Worm (Caenorhabditis elegans): ENCODE measurements around the gene hda-11.

- TF ChIP-seq ama-1 (optimal IDR thresholded peaks at IDR 0.05) (no peak), hmbx-1 (tag; optimal IDR thresholded peaks at IDR 0.05) (no peak), ceh-36 (tag; optimal IDR thresholded peaks at IDR 0.05) (no peak), flt-1 (GFP tag; IDR thresholded peaks at IDR 0.05) (no peak), tra-4 (tag; optimal IDR thresholded peaks at IDR 0.05) (no peak), pes-1 (GFP tag; IDR thresholded peaks at IDR 0.05) (no peak), scrt-1 (GFP tag; IDR thresholded peaks at IDR 0.05) (no peak), tbx-37 (GFP tag; conservative IDR thresholded peaks at IDR 0.05) (no peak), tbx-11 (GFP tag; IDR thresholded peaks at IDR 0.05) (no peak), hnd-1 (tag; optimal IDR thresholded peaks at IDR 0.05) (no peak), ceh-13 (GFP tag; optimal IDR thresholded peaks at IDR 0.05) (no peak), B0310.2 (tag; optimal IDR thresholded peaks at IDR 0.05) (no peak)
These were observed 48.2 kb downstream of the hda-11 start for ce11 chrV:10574197-10574596.
